Worm (Caenorhabditis elegans): ENCODE measurements around the gene C55C3.1.

DNA sequence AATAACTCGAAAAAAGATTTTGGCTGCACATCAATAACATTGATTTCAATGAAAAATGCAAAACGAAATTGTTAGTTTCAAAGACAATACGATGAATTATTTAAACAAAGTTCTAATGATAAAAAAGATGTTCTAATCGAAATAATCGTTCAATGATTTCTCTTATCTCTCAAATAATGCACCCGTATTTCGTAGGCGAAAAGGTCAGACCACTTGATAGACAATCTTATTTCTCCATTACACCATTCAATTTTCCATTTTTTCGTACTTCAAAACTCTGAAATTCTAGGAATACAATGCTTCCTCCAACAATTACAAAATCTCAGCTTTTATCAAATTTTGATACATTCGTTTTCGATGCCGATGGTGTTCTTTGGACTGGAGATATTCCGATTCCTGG lies 35.2 kb downstream of the C55C3.1 start, which contains the start of gene C45E5.1:
- no peak for TF ChIP-seq unc-62 (GFP tag; optimal IDR thresholded peaks at IDR 0.05 in 1 of 2)
- no peak for TF ChIP-seq unc-62 (tag; optimal IDR thresholded peaks at IDR 0.05)
- TF ChIP-seq lin-13 (GFP tag; optimal IDR thresholded peaks at IDR 0.05): no peak
- TF ChIP-seq ceh-28 (tag; optimal IDR thresholded peaks at IDR 0.05): no peak
- no peak for TF ChIP-seq lin-15B (tag; optimal IDR thresholded peaks at IDR 0.05)
- TF ChIP-seq zip-11 (GFP tag; IDR thresholded peaks at IDR 0.05): no peak
- no peak for TF ChIP-seq nhr-25 (tag; optimal IDR thresholded peaks at IDR 0.05; ENCODE audit: borderline replicate concordance, insufficient read depth)
- no peak for TF ChIP-seq ama-1 (optimal IDR thresholded peaks at IDR 0.05)
- no peak for TF ChIP-seq aly-2 (tag; optimal IDR thresholded peaks at IDR 0.05)
- TF ChIP-seq T26A8.4 (GFP tag; IDR thresholded peaks at IDR 0.05): no peak
- TF ChIP-seq nhr-11 (tag; optimal IDR thresholded peaks at IDR 0.05): no peak
- no peak for TF ChIP-seq nhr-10 (tag; optimal IDR thresholded peaks at IDR 0.05)
- TF ChIP-seq ces-1 (GFP tag; optimal IDR thresholded peaks at IDR 0.05): no peak
- no peak for TF ChIP-seq mxl-2 (GFP tag; conservative IDR thresholded peaks at IDR 0.05)
- no peak for TF ChIP-seq nhr-6 (tag; optimal IDR thresholded peaks at IDR 0.05)
